Worm (Caenorhabditis elegans) whole organism, late embryonic: ENCODE data around the gene Y38E10A.24.

Experiments used
- C38D4.7 ChIP-seq: fragments of 200-800 bp; sonication (Bioruptor generic); optimal IDR thresholded peaks from 2 replicates; lab custom pipeline; 2018; ENCODE audit warnings: mild to moderate bottlenecking, missing genetic modification characterization, moderate library complexity, missing compliant biosample characterization
- F13H6.1 ChIP-seq: sonication (generic microtip); optimal IDR thresholded peaks from 2 replicates; lab custom pipeline; 2016; ENCODE audit warnings: missing genetic modification characterization, missing compliant biosample characterization
- K09A11.1 ChIP-seq: sonication (generic microtip); optimal IDR thresholded peaks from 2 replicates; lab custom pipeline; 2017; ENCODE audit warnings: antibody characterized with exemption, mild to moderate bottlenecking, missing genetic modification characterization, missing compliant biosample characterization; ENCODE audit not compliant: insufficient read depth
- ama-1 ChIP-seq: fragments of 150-350 bp; optimal IDR thresholded peaks from 2 replicates; lab custom pipeline; 2014
- ceh-19 ChIP-seq: fragments of 200-800 bp; sonication (Bioruptor generic); optimal IDR thresholded peaks from 2 replicates; lab custom pipeline; 2018; ENCODE audit warnings: mild to moderate bottlenecking, missing genetic modification characterization, missing compliant biosample characterization
- ceh-2 ChIP-seq: sonication (generic microtip); optimal IDR thresholded peaks from 2 replicates; lab custom pipeline; 2016; ENCODE audit warnings: missing genotype, missing genetic modification characterization, missing compliant biosample characterization
- ceh-22 ChIP-seq: sonication (generic microtip); optimal IDR thresholded peaks from 2 replicates; lab custom pipeline; 2017; ENCODE audit warnings: missing biosample characterization, missing genetic modification characterization
- ceh-24 ChIP-seq: sonication (generic microtip); optimal IDR thresholded peaks from 2 replicates; lab custom pipeline; 2016; ENCODE audit warnings: mild to moderate bottlenecking, missing genetic modification characterization, missing compliant biosample characterization
- ceh-30 ChIP-seq: fragments of 150-350 bp; optimal IDR thresholded peaks from 2 replicates; lab custom pipeline; 2014; ENCODE audit warnings: missing biosample characterization, missing genetic modification characterization
- ceh-31 ChIP-seq: sonication (generic microtip); optimal IDR thresholded peaks from 2 replicates; lab custom pipeline; 2016; ENCODE audit warnings: missing genetic modification characterization, missing compliant biosample characterization
- ceh-45 ChIP-seq: fragments of 200-800 bp; sonication (Bioruptor generic); IDR thresholded peaks from 2 replicates; pipeline ENCODE4 v1.3.6; 2022; ENCODE audit warnings: missing genetic modification reagents, missing genetic modification characterization, missing compliant biosample characterization
- ceh-48 ChIP-seq: sonication (generic microtip); optimal IDR thresholded peaks from 2 replicates; lab custom pipeline; 2016; ENCODE audit warnings: missing genetic modification characterization, inconsistent platforms, missing compliant biosample characterization
- ceh-6 ChIP-seq: fragments of 200-800 bp; sonication (Bioruptor generic); optimal IDR thresholded peaks from 2 replicates; lab custom pipeline; 2018; ENCODE audit warnings: mild to moderate bottlenecking, missing genetic modification characterization, missing compliant biosample characterization
- dmd-4 ChIP-seq: sonication (generic microtip); optimal IDR thresholded peaks from 2 replicates; lab custom pipeline; 2016; ENCODE audit warnings: borderline replicate concordance, missing genetic modification characterization, missing compliant biosample characterization
- dve-1 ChIP-seq: sonication (generic microtip); optimal IDR thresholded peaks from 2 replicates; lab custom pipeline; 2017; ENCODE audit warnings: antibody characterized with exemption, mild to moderate bottlenecking, missing genetic modification characterization, missing compliant biosample characterization
- elt-2 ChIP-seq: sonication (generic microtip); optimal IDR thresholded peaks from 2 replicates; lab custom pipeline; 2016; ENCODE audit warnings: missing genetic modification reagents, missing genetic modification characterization, missing compliant biosample characterization
- elt-4 ChIP-seq: sonication (generic microtip); optimal IDR thresholded peaks from 2 replicates; lab custom pipeline; 2016; ENCODE audit warnings: missing genetic modification characterization, missing compliant biosample characterization
- ets-4 ChIP-seq: sonication (generic microtip); optimal IDR thresholded peaks from 2 replicates; lab custom pipeline; 2016; ENCODE audit warnings: missing genetic modification characterization, missing compliant biosample characterization
- fax-1 ChIP-seq: sonication (generic microtip); optimal IDR thresholded peaks from 2 replicates; lab custom pipeline; 2016; ENCODE audit warnings: missing genotype, missing genetic modification characterization, missing compliant biosample characterization
- gmeb-2 ChIP-seq: sonication (generic microtip); optimal IDR thresholded peaks from 2 replicates; lab custom pipeline; 2016; ENCODE audit warnings: missing genetic modification characterization, inconsistent platforms, missing compliant biosample characterization
- hlh-6 ChIP-seq: sonication (generic microtip); optimal IDR thresholded peaks from 2 replicates; lab custom pipeline; 2016; ENCODE audit warnings: missing genotype, missing genetic modification characterization, missing compliant biosample characterization
- hlh-8 ChIP-seq: sonication (generic microtip); optimal IDR thresholded peaks from 2 replicates; lab custom pipeline; 2016; ENCODE audit warnings: missing genotype, missing genetic modification characterization, missing compliant biosample characterization
- lim-6 ChIP-seq: sonication (generic microtip); optimal IDR thresholded peaks from 2 replicates; lab custom pipeline; 2016; ENCODE audit warnings: missing genetic modification characterization, missing compliant biosample characterization
- madf-2 ChIP-seq: sonication (generic microtip); optimal IDR thresholded peaks from 2 replicates; lab custom pipeline; 2017; ENCODE audit warnings: missing genetic modification characterization, missing compliant biosample characterization
- nfya-1 ChIP-seq: sonication (generic microtip); optimal IDR thresholded peaks from 2 replicates; lab custom pipeline; 2017; ENCODE audit warnings: missing genetic modification characterization, mild to moderate bottlenecking, missing compliant biosample characterization, antibody characterized with exemption, moderate library complexity
- nhr-11 ChIP-seq: fragments of 150-350 bp; optimal IDR thresholded peaks from 2 replicates; lab custom pipeline; 2014; ENCODE audit warnings: missing biosample characterization, missing genetic modification characterization
- pag-3 ChIP-seq: sonication (generic microtip); optimal IDR thresholded peaks from 2 replicates; lab custom pipeline; 2016; ENCODE audit warnings: missing compliant biosample characterization, missing genetic modification characterization, borderline replicate concordance
- pha-4 ChIP-seq: fragments of 150-350 bp; optimal IDR thresholded peaks from 2 replicates; lab custom pipeline; 2018; ENCODE audit warnings: missing biosample characterization, missing genetic modification reagents, missing genetic modification characterization
- pros-1 ChIP-seq: fragments of 150-350 bp; optimal IDR thresholded peaks from 2 replicates; lab custom pipeline; 2014; ENCODE audit warnings: missing biosample characterization, missing genetic modification reagents, missing genetic modification characterization
- ref-2 ChIP-seq: sonication (generic microtip); optimal IDR thresholded peaks from 2 replicates; lab custom pipeline; 2016; ENCODE audit warnings: missing genetic modification characterization, missing compliant biosample characterization
- rnt-1 ChIP-seq: sonication (generic microtip); optimal IDR thresholded peaks from 2 replicates; lab custom pipeline; 2016; ENCODE audit warnings: missing genetic modification characterization, missing compliant biosample characterization
- sox-2 ChIP-seq: fragments of 200-800 bp; sonication (Bioruptor generic); IDR thresholded peaks from 2 replicates; pipeline ENCODE4 v1.3.6; 2022; ENCODE audit warnings: missing genetic modification reagents, missing genetic modification characterization, missing compliant biosample characterization
- syd-9 ChIP-seq: sonication (generic microtip); optimal IDR thresholded peaks from 2 replicates; lab custom pipeline; 2016; ENCODE audit warnings: mild to moderate bottlenecking, missing genetic modification characterization, moderate library complexity, missing compliant biosample characterization
- tbx-2 ChIP-seq: sonication (generic microtip); optimal IDR thresholded peaks from 2 replicates; lab custom pipeline; 2016; ENCODE audit warnings: missing genetic modification characterization, missing compliant biosample characterization
- ttx-3 ChIP-seq: sonication (generic microtip); optimal IDR thresholded peaks from 2 replicates; lab custom pipeline; 2016; ENCODE audit warnings: missing genetic modification reagents, missing genetic modification characterization, missing compliant biosample characterization
- unc-3 ChIP-seq, 2 experiments: fragments of 200-800 bp in 1 of 2; sonication (Bioruptor generic) in 1 of 2; sonication (generic microtip) in 1 of 2; conservative IDR thresholded peaks in 1 of 2; optimal IDR thresholded peaks in 1 of 2; 2 replicates each; pipeline versions ENCODE4 v1.3.6 to Lab custom; 2016 to 2022; ENCODE audit warnings: missing compliant biosample characterization in 2 of 2, missing genetic modification characterization in 2 of 2, missing genetic modification reagents in 1 of 2
- unc-42 ChIP-seq: sonication (generic microtip); optimal IDR thresholded peaks from 2 replicates; lab custom pipeline; 2016; ENCODE audit warnings: missing genotype, missing genetic modification characterization, missing compliant biosample characterization
- unc-86 ChIP-seq: sonication (generic microtip); optimal IDR thresholded peaks from 2 replicates; lab custom pipeline; 2016; ENCODE audit warnings: missing genetic modification characterization, missing compliant biosample characterization
- ztf-16 ChIP-seq: sonication (generic microtip); optimal IDR thresholded peaks from 2 replicates; lab custom pipeline; 2017; ENCODE audit warnings: missing genetic modification characterization, missing compliant biosample characterization

The Y38E10A.24 gene

DNA sequence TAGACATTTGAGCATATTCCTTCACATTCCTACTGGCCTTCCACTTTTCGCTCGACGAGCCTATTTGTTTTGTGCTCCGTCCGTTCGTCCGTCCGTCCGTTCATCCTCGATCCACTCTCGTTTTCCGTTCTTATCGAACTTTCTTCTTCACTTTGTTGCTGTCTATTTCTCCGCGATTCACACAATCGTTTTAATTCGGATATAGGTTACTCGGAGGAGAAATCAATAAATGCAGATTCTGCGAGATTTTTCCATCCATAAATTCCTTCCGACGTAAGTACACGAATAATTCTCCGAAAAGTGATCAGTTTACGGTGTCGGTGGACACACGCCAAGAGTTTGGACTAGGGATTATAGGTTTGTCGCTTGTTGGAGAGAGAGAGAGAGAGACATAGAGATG is 13.9 kb downstream of the Y38E10A.24 start:
- no peak for TF ChIP-seq K09A11.1 (tag; lab: Kevin White, UChicago)
- no peak for TF ChIP-seq ceh-22 (tag; lab: Kevin White, UChicago)
- TF ChIP-seq ceh-45 = no peak
- no peak for TF ChIP-seq ref-2 (tag; lab: Kevin White, UChicago)
- TF ChIP-seq ttx-3 (tag; lab: Kevin White, UChicago) = no peak
- no peak for TF ChIP-seq ztf-16 (tag; lab: Kevin White, UChicago)
- TF ChIP-seq ama-1 (lab: Kevin White, UChicago) = no peak
- no peak for TF ChIP-seq unc-3 (GFP tag; conservative IDR thresholded peaks at IDR 0.05; lab: Robert Waterston, UW)
- no peak for TF ChIP-seq unc-3 (tag; optimal IDR thresholded peaks at IDR 0.05; lab: Kevin White, UChicago)
- no peak for TF ChIP-seq dve-1
- TF ChIP-seq fax-1 (tag; lab: Kevin White, UChicago) = no peak
- TF ChIP-seq ceh-31 (tag; lab: Kevin White, UChicago) = no peak
- TF ChIP-seq nfya-1 = no peak
- no peak for TF ChIP-seq unc-42 (tag; lab: Kevin White, UChicago)
- no peak for TF ChIP-seq rnt-1 (tag; lab: Kevin White, UChicago)
- TF ChIP-seq F13H6.1 = no peak
- TF ChIP-seq ets-4 (tag; lab: Kevin White, UChicago) = no peak
- TF ChIP-seq hlh-8 (tag; lab: Kevin White, UChicago) = no peak

ce11 chrII:12694112-12694511 is 15.3 kb downstream of the Y38E10A.24 start, which contains the start of gene tbc-17:
tbc-17 (plus strand) TSS chrII:12694412.
- no peak for TF ChIP-seq ceh-24 (tag; lab: Kevin White, UChicago)

ce11 chrII:12696116-12696515 is 17.3 kb downstream of the Y38E10A.24 start:
- TF ChIP-seq ama-1 (lab: Kevin White, UChicago) (no peak), pros-1 (no peak), rnt-1 (tag; lab: Kevin White, UChicago) (no peak), ceh-19 (GFP tag; lab: Kevin White, UChicago) (no peak), tbx-2 (tag; lab: Kevin White, UChicago) (no peak), unc-86 (tag; lab: Kevin White, UChicago) (no peak), elt-2 (tag; lab: Kevin White, UChicago) (no peak), gmeb-2 (tag; lab: Kevin White, UChicago) (no peak), nhr-11 (tag; lab: Kevin White, UChicago) (no peak), hlh-6 (tag; lab: Kevin White, UChicago) (no peak), ceh-6 (GFP tag; lab: Kevin White, UChicago) (no peak), ceh-22 (tag; lab: Kevin White, UChicago) (no peak), ceh-48 (no peak), dmd-4 (no peak), ceh-30 (tag; lab: Kevin White, UChicago) (no peak), unc-42 (tag; lab: Kevin White, UChicago) (no peak), madf-2 (tag; lab: Kevin White, UChicago) (no peak), C38D4.7 (no peak)

DNA sequence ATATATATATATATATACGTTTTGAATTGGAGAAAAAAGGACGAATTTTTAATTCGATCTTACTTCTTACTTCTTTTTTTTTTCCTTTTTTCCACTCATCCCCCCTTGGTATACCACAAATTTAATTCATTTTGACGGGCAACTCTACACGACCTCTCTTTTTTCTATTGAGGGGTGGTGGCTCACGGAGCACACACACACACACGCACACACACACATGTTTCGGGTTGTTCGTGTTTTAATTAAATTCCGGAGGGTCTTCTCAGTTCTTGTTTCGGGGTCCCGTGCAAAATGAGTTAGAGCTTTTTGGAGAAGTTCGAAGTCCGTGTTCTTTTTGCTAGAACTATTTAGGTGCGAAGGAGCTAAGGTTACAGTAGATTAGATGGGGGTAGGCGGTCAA is 32.7 kb downstream of the Y38E10A.24 start:
- TF ChIP-seq unc-42 (tag; lab: Kevin White, UChicago) (peak; percentile 85), nfya-1 (no peak)

ce11 chrII:12715757-12716350 is 37.0 kb downstream of the Y38E10A.24 start:
- TF ChIP-seq hlh-6 (tag; lab: Kevin White, UChicago) (peak; percentile 90), pha-4 (tag; lab: Kevin White, UChicago) (no peak), rnt-1 (tag; lab: Kevin White, UChicago) (no peak), elt-4 (tag; lab: Kevin White, UChicago) (peak; percentile 55), fax-1 (tag; lab: Kevin White, UChicago) (no peak), gmeb-2 (tag; lab: Kevin White, UChicago) (no peak), syd-9 (tag; lab: Kevin White, UChicago) (no peak), ref-2 (tag; lab: Kevin White, UChicago) (no peak), ceh-45 (no peak), pag-3 (tag; lab: Kevin White, UChicago) (no peak), ceh-2 (tag; lab: Kevin White, UChicago) (no peak), nfya-1 (no peak), lim-6 (tag; lab: Kevin White, UChicago) (no peak), ets-4 (tag; lab: Kevin White, UChicago) (no peak), madf-2 (tag; lab: Kevin White, UChicago) (no peak), sox-2 (no peak)
